Worm (Caenorhabditis elegans): Measurements from ENCODE around the gene dkf-2.

Gene dkf-2

ce11 chrV:16829396-16829795 is 82.0 kb downstream of the dkf-2 start, which contains the start of gene srh-214:
Gene srh-214 (minus strand): TSS chrV:16829755.
- TF ChIP-seq unc-55 (GFP tag; optimal IDR thresholded peaks at IDR 0.05): no peak
- no peak for TF ChIP-seq zip-5 (tag; optimal IDR thresholded peaks at IDR 0.05)
- no peak for TF ChIP-seq unc-42 (tag; optimal IDR thresholded peaks at IDR 0.05)

ce11 chrV:16831310-16831709 is 83.9 kb downstream of the dkf-2 start:
- TF ChIP-seq nfya-1 (tag; optimal IDR thresholded peaks at IDR 0.05) (no peak), Y22D7AL.16 (tag; optimal IDR thresholded peaks at IDR 0.05) (no peak), unc-42 (tag; optimal IDR thresholded peaks at IDR 0.05) (no peak), ceh-2 (tag; optimal IDR thresholded peaks at IDR 0.05) (no peak), hlh-15 (tag; optimal IDR thresholded peaks at IDR 0.05) (no peak), lin-11 (tag; optimal IDR thresholded peaks at IDR 0.05) (no peak)

- no peak for TF ChIP-seq tbx-7 (tag; optimal IDR thresholded peaks at IDR 0.05)
These were observed 84.5 kb downstream of the dkf-2 start, which contains the start of gene srh-215 for ce11 chrV:16831921-16832320. Gene srh-215 (minus strand): TSS chrV:16832021.

ce11 chrV:16832865-16833264 is 85.4 kb downstream of the dkf-2 start, which contains the start of gene phy-3:
Gene phy-3 (plus strand): TSS chrV:16833165.
- no peak for TF ChIP-seq npax-4 (tag; optimal IDR thresholded peaks at IDR 0.05)
- TF ChIP-seq eyg-1 (tag; optimal IDR thresholded peaks at IDR 0.05): no peak
- no peak for TF ChIP-seq lin-11 (tag; optimal IDR thresholded peaks at IDR 0.05)
- no peak for TF ChIP-seq syd-9 (tag; optimal IDR thresholded peaks at IDR 0.05)
- TF ChIP-seq elt-4 (tag; optimal IDR thresholded peaks at IDR 0.05): no peak
- TF ChIP-seq fkh-10 (GFP tag; optimal IDR thresholded peaks at IDR 0.05): no peak
- TF ChIP-seq mec-3 (tag; optimal IDR thresholded peaks at IDR 0.05; ENCODE audit: borderline replicate concordance): no peak
- TF ChIP-seq dve-1 (tag; optimal IDR thresholded peaks at IDR 0.05): no peak
- no peak for TF ChIP-seq lim-6 (tag; optimal IDR thresholded peaks at IDR 0.05)
- no peak for TF ChIP-seq ceh-34 (tag; optimal IDR thresholded peaks at IDR 0.05)
- no peak for TF ChIP-seq sox-2 (GFP tag; IDR thresholded peaks at IDR 0.05)
- no peak for TF ChIP-seq ceh-45 (GFP tag; IDR thresholded peaks at IDR 0.05)
- TF ChIP-seq rnt-1 (tag; optimal IDR thresholded peaks at IDR 0.05): no peak
- no peak for TF ChIP-seq pat-9 (tag; optimal IDR thresholded peaks at IDR 0.05)
- TF ChIP-seq gmeb-2 (tag; optimal IDR thresholded peaks at IDR 0.05): no peak
- no peak for TF ChIP-seq C08G9.2 (tag; optimal IDR thresholded peaks at IDR 0.05)
- TF ChIP-seq pha-4 (tag; optimal IDR thresholded peaks at IDR 0.05): no peak
- no peak for TF ChIP-seq ref-2 (tag; optimal IDR thresholded peaks at IDR 0.05)
- no peak for TF ChIP-seq hlh-15 (tag; optimal IDR thresholded peaks at IDR 0.05)

ce11 chrV:16833672-16834071 is 86.2 kb downstream of the dkf-2 start:
- TF ChIP-seq lim-6 (tag; optimal IDR thresholded peaks at IDR 0.05) (no peak), ceh-9 (tag; optimal IDR thresholded peaks at IDR 0.05) (no peak), pax-1 (tag; optimal IDR thresholded peaks at IDR 0.05) (no peak), madf-2 (tag; optimal IDR thresholded peaks at IDR 0.05) (no peak), tbx-7 (tag; optimal IDR thresholded peaks at IDR 0.05) (no peak), hlh-6 (tag; optimal IDR thresholded peaks at IDR 0.05) (no peak), dmd-4 (tag; optimal IDR thresholded peaks at IDR 0.05; ENCODE audit: borderline replicate concordance) (no peak), pha-4 (tag; optimal IDR thresholded peaks at IDR 0.05) (no peak), elt-4 (tag; optimal IDR thresholded peaks at IDR 0.05) (no peak), ama-1 (optimal IDR thresholded peaks at IDR 0.05) (no peak)

ce11 chrV:16834989-16835388 is 87.6 kb downstream of the dkf-2 start, which contains the start of gene tni-3:
Gene tni-3 (minus strand): TSS chrV:16835128.
- no peak for TF ChIP-seq ceh-48 (tag; optimal IDR thresholded peaks at IDR 0.05)
- TF ChIP-seq gmeb-2 (tag; optimal IDR thresholded peaks at IDR 0.05): no peak
- no peak for TF ChIP-seq ceh-45 (GFP tag; IDR thresholded peaks at IDR 0.05)
- TF ChIP-seq tbx-7 (tag; optimal IDR thresholded peaks at IDR 0.05): no peak
- TF ChIP-seq eyg-1 (tag; optimal IDR thresholded peaks at IDR 0.05): no peak
- TF ChIP-seq pros-1 (tag; optimal IDR thresholded peaks at IDR 0.05): no peak
- TF ChIP-seq pat-9 (tag; optimal IDR thresholded peaks at IDR 0.05): no peak
- TF ChIP-seq pax-1 (tag; optimal IDR thresholded peaks at IDR 0.05): no peak
- TF ChIP-seq pha-4 (tag; optimal IDR thresholded peaks at IDR 0.05): no peak
- no peak for TF ChIP-seq ttx-3 (tag; optimal IDR thresholded peaks at IDR 0.05)
- no peak for TF ChIP-seq ceh-24 (tag; optimal IDR thresholded peaks at IDR 0.05)
